Fruit fly (Drosophila melanogaster) whole organism, embryonic: ENCODE measurements around the gene CG4004.

Experiments
- Atf6 ChIP-seq: fragments of 200-800 bp; sonication (Bioruptor generic); IDR thresholded peaks from 2 replicates; pipeline ENCODE4 v1.3.6; 2022; ENCODE audit warnings: missing biosample characterization, missing genetic modification characterization
- Blimp-1 ChIP-seq: fragments of 200-800 bp; sonication (Bioruptor generic); optimal IDR thresholded peaks from 3 replicates; lab custom pipeline; 2018; ENCODE audit warnings: missing biosample characterization, missing genetic modification characterization, mild to moderate bottlenecking, moderate library complexity, missing genetic modification reagents
- CG1024 ChIP-seq: fragments of 200-800 bp; sonication (Bioruptor generic); IDR thresholded peaks from 2 replicates; pipeline ENCODE4 v1.3.6; 2022; ENCODE audit warnings: missing biosample characterization, missing genetic modification characterization
- CG10267 ChIP-seq: fragments of 200-800 bp; sonication (Bioruptor generic); optimal IDR thresholded peaks from 2 replicates; lab custom pipeline; 2018; ENCODE audit warnings: missing biosample characterization, mild to moderate bottlenecking, missing genetic modification characterization, moderate library complexity
- CG10565 ChIP-seq: fragments of 200-800 bp; sonication (Bioruptor generic); optimal IDR thresholded peaks from 3 replicates; lab custom pipeline; 2016; ENCODE audit warnings: missing biosample characterization, mild to moderate bottlenecking, missing genetic modification characterization
- CG10959 ChIP-seq: fragments of 200-800 bp; sonication (Bioruptor generic); IDR thresholded peaks from 2 replicates; pipeline ENCODE4 v1.3.6; 2022; ENCODE audit warnings: missing biosample characterization, missing genetic modification characterization
- CG11085 ChIP-seq: fragments of 200-800 bp; sonication (Bioruptor generic); IDR thresholded peaks from 2 replicates; pipeline ENCODE4 v1.3.6; 2022; ENCODE audit warnings: missing biosample characterization, missing genetic modification characterization
- CG12659 ChIP-seq: fragments of 200-800 bp; sonication (Bioruptor generic); optimal IDR thresholded peaks from 3 replicates; lab custom pipeline; 2017; ENCODE audit warnings: mild to moderate bottlenecking, missing biosample characterization, missing genetic modification reagents, missing genetic modification characterization
- CG14014 ChIP-seq: fragments of 200-800 bp; sonication (Bioruptor generic); IDR thresholded peaks from 2 replicates; pipeline ENCODE4 v1.3.6; 2022; ENCODE audit warnings: missing biosample characterization, missing genetic modification characterization
- CG14710 ChIP-seq: fragments of 200-800 bp; sonication (Bioruptor generic); optimal IDR thresholded peaks from 3 replicates; lab custom pipeline; 2019; ENCODE audit warnings: missing biosample characterization, mild to moderate bottlenecking, missing genetic modification characterization, moderate library complexity
- CG15269 ChIP-seq: fragments of 200-800 bp; sonication (Bioruptor generic); optimal IDR thresholded peaks from 2 replicates; lab custom pipeline; 2018; ENCODE audit warnings: missing biosample characterization, mild to moderate bottlenecking, missing genetic modification characterization, moderate library complexity
- CG17361 ChIP-seq: fragments of 200-800 bp; sonication (Bioruptor generic); IDR thresholded peaks from 3 replicates; pipeline ENCODE4 v1.3.6; 2022; ENCODE audit warnings: missing biosample characterization, missing genetic modification characterization
- CG18262 ChIP-seq: fragments of 200-800 bp; optimal IDR thresholded peaks from 3 replicates; lab custom pipeline; 2019; ENCODE audit warnings: missing biosample characterization, mild to moderate bottlenecking, missing genetic modification characterization, moderate library complexity
- CG30431 ChIP-seq: fragments of 200-800 bp; sonication (Bioruptor generic); optimal IDR thresholded peaks from 2 replicates; lab custom pipeline; 2017; ENCODE audit warnings: missing biosample characterization, missing genetic modification characterization
- CG32532 ChIP-seq: fragments of 200-800 bp; sonication (Bioruptor generic); IDR thresholded peaks from 2 replicates; pipeline ENCODE4 v1.3.6; 2022; ENCODE audit warnings: missing biosample characterization, missing genetic modification characterization
- CG3281 ChIP-seq: fragments of 200-800 bp; sonication (Bioruptor generic); optimal IDR thresholded peaks from 3 replicates; lab custom pipeline; 2017; ENCODE audit warnings: missing biosample characterization, mild to moderate bottlenecking, missing genetic modification characterization
- CG43689 ChIP-seq: fragments of 200-800 bp; sonication (Bioruptor generic); IDR thresholded peaks from 2 replicates; pipeline ENCODE4 v1.3.6; 2022; ENCODE audit warnings: missing biosample characterization, missing genetic modification characterization
- CG4617 ChIP-seq: fragments of 200-800 bp; sonication (Bioruptor generic); optimal IDR thresholded peaks from 3 replicates; lab custom pipeline; 2016; ENCODE audit warnings: missing biosample characterization, missing genetic modification characterization, borderline replicate concordance
- CG6272 ChIP-seq: fragments of 200-800 bp; sonication (Bioruptor generic); IDR thresholded peaks from 2 replicates; pipeline ENCODE4 v1.3.6; 2022; ENCODE audit warnings: missing biosample characterization, missing genetic modification characterization
- CG8359 ChIP-seq: fragments of 200-800 bp; sonication (Bioruptor generic); optimal IDR thresholded peaks from 2 replicates; lab custom pipeline; 2017; ENCODE audit warnings: missing biosample characterization, mild to moderate bottlenecking, missing genetic modification characterization, borderline replicate concordance
- CG9727 ChIP-seq: fragments of 200-800 bp; sonication (Bioruptor generic); optimal IDR thresholded peaks from 3 replicates; lab custom pipeline; 2017; ENCODE audit warnings: missing biosample characterization, mild to moderate bottlenecking, missing genetic modification characterization
- CG9932 ChIP-seq: fragments of 200-800 bp; sonication (Bioruptor generic); IDR thresholded peaks from 2 replicates; pipeline ENCODE4 v1.3.6; 2022; ENCODE audit warnings: missing biosample characterization, missing genetic modification characterization
- Doc3 ChIP-seq: fragments of 200-800 bp; sonication (Bioruptor generic); IDR thresholded peaks from 3 replicates; pipeline ENCODE4 v1.3.6; 2022; ENCODE audit warnings: missing biosample characterization, missing genetic modification characterization; ENCODE audit not compliant: partially characterized antibody
- E2f1 ChIP-seq: fragments of 200-800 bp; sonication (Bioruptor generic); IDR thresholded peaks from 2 replicates; pipeline ENCODE4 v1.3.6; 2022; ENCODE audit warnings: missing biosample characterization, missing genetic modification characterization
- Nf-YB ChIP-seq: fragments of 200-800 bp; sonication (Bioruptor generic); optimal IDR thresholded peaks from 3 replicates; lab custom pipeline; 2019; ENCODE audit warnings: missing biosample characterization, mild to moderate bottlenecking, missing genetic modification characterization, moderate library complexity
- Rfx ChIP-seq: fragments of 200-800 bp; sonication (Bioruptor generic); IDR thresholded peaks from 2 replicates; pipeline ENCODE4 v1.3.6; 2022; ENCODE audit warnings: missing biosample characterization, missing genetic modification characterization
- Sox102F ChIP-seq: fragments of 200-800 bp; sonication (Bioruptor generic); optimal IDR thresholded peaks from 2 replicates; lab custom pipeline; 2018; ENCODE audit warnings: missing biosample characterization, mild to moderate bottlenecking, missing genetic modification characterization, moderate library complexity
- Trl ChIP-seq, 3 experiments: fragments of >200 bp in 2 of 3; fragments of 200-800 bp in 1 of 3; sonication (Bioruptor generic) in 1 of 3; optimal IDR thresholded peaks; 2 replicates in 1 of 3; 3 replicates in 2 of 3; lab custom pipeline; 2016 to 2017; ENCODE audit warnings: missing biosample characterization in 1 of 3, missing genetic modification characterization in 1 of 3
- Xbp1 ChIP-seq: fragments of 200-800 bp; sonication (Bioruptor generic); optimal IDR thresholded peaks from 3 replicates; lab custom pipeline; 2016; ENCODE audit warnings: missing biosample characterization, mild to moderate bottlenecking, missing genetic modification characterization
- ase ChIP-seq: fragments of 200-800 bp; sonication (Bioruptor generic); IDR thresholded peaks from 3 replicates; pipeline ENCODE4 v1.3.6; 2022; ENCODE audit warnings: missing biosample characterization, missing genetic modification characterization
- cg ChIP-seq: fragments of 200-800 bp; sonication (Bioruptor generic); optimal IDR thresholded peaks from 3 replicates; lab custom pipeline; 2019; ENCODE audit warnings: missing biosample characterization, mild to moderate bottlenecking, missing genetic modification characterization, moderate library complexity
- chinmo ChIP-seq: fragments of 200-800 bp; sonication (Bioruptor generic); IDR thresholded peaks from 4 replicates; pipeline ENCODE4 v1.3.6; 2022; ENCODE audit warnings: missing biosample characterization, missing genetic modification characterization; ENCODE audit not compliant: partially characterized antibody
- dimm ChIP-seq: fragments of 200-800 bp; sonication (Bioruptor generic); IDR thresholded peaks from 2 replicates; pipeline ENCODE4 v1.3.6; 2022; ENCODE audit warnings: missing biosample characterization, missing genetic modification characterization
- emc ChIP-seq: fragments of 200-800 bp; sonication (Bioruptor generic); optimal IDR thresholded peaks from 2 replicates; lab custom pipeline; 2016; ENCODE audit warnings: missing biosample characterization, missing genetic modification characterization
- ftz-f1 ChIP-seq: fragments of 200-800 bp; sonication (Bioruptor generic); optimal IDR thresholded peaks from 2 replicates; lab custom pipeline; 2016; ENCODE audit warnings: missing biosample characterization, missing genetic modification characterization
- gfzf ChIP-seq: fragments of 200-800 bp; sonication (Bioruptor generic); optimal IDR thresholded peaks from 2 replicates; lab custom pipeline; 2016; ENCODE audit warnings: missing biosample characterization, mild to moderate bottlenecking, missing genetic modification characterization, moderate library complexity
- ind ChIP-seq: fragments of 200-800 bp; sonication (Bioruptor generic); optimal IDR thresholded peaks from 3 replicates; lab custom pipeline; 2016; ENCODE audit warnings: missing biosample characterization, missing genetic modification characterization
- jumu ChIP-seq: fragments of 200-800 bp; sonication (Bioruptor generic); optimal IDR thresholded peaks from 3 replicates; lab custom pipeline; 2016; ENCODE audit warnings: missing biosample characterization, missing genetic modification characterization
- knrl ChIP-seq: fragments of 200-800 bp; sonication (Bioruptor generic); IDR thresholded peaks from 3 replicates; pipeline ENCODE4 v1.3.6; 2022; ENCODE audit warnings: missing biosample characterization, missing genetic modification characterization; ENCODE audit not compliant: partially characterized antibody
- lmd ChIP-seq: fragments of 200-800 bp; sonication (Bioruptor generic); IDR thresholded peaks from 2 replicates; pipeline ENCODE4 v1.3.6; 2022; ENCODE audit warnings: missing biosample characterization, missing genetic modification characterization
- mirr ChIP-seq: fragments of 200-800 bp; sonication (Bioruptor generic); optimal IDR thresholded peaks from 3 replicates; lab custom pipeline; 2018; ENCODE audit warnings: missing biosample characterization, mild to moderate bottlenecking, missing genetic modification characterization
- mld ChIP-seq: fragments of 200-800 bp; sonication (Bioruptor generic); IDR thresholded peaks from 3 replicates; pipeline ENCODE4 v1.3.6; 2022; ENCODE audit warnings: missing biosample characterization, missing genetic modification characterization; ENCODE audit not compliant: partially characterized antibody
- pita ChIP-seq: fragments of 200-800 bp; sonication (Bioruptor generic); optimal IDR thresholded peaks from 2 replicates; lab custom pipeline; 2017; ENCODE audit warnings: missing biosample characterization, mild to moderate bottlenecking, missing genetic modification characterization
- ranshi ChIP-seq: fragments of 200-800 bp; sonication (Bioruptor generic); IDR thresholded peaks from 2 replicates; pipeline ENCODE4 v1.3.6; 2022; ENCODE audit warnings: missing biosample characterization, missing genetic modification characterization
- sug ChIP-seq: fragments of 200-800 bp; optimal IDR thresholded peaks from 2 replicates; lab custom pipeline; 2019; ENCODE audit warnings: missing biosample characterization, mild to moderate bottlenecking, missing genetic modification characterization, moderate library complexity
- vnd ChIP-seq: fragments of 200-800 bp; sonication (Bioruptor generic); IDR thresholded peaks from 3 replicates; pipeline ENCODE4 v1.3.6; 2022; ENCODE audit warnings: missing biosample characterization, missing genetic modification characterization; ENCODE audit not compliant: partially characterized antibody
- vvl ChIP-seq: fragments of 200-800 bp; sonication (Bioruptor generic); IDR thresholded peaks from 2 replicates; pipeline ENCODE4 v1.3.6; 2022; ENCODE audit warnings: missing biosample characterization, missing genetic modification characterization
- yki ChIP-seq: fragments of >200 bp; optimal IDR thresholded peaks from 3 replicates; lab custom pipeline; 2018
- zen2 ChIP-seq: fragments of 200-800 bp; sonication (Bioruptor generic); IDR thresholded peaks from 3 replicates; pipeline ENCODE4 v1.3.6; 2022; ENCODE audit warnings: missing biosample characterization, missing genetic modification characterization; ENCODE audit not compliant: partially characterized antibody
- zf30C ChIP-seq: fragments of 200-800 bp; sonication (Bioruptor generic); optimal IDR thresholded peaks from 3 replicates; lab custom pipeline; 2018; ENCODE audit warnings: missing biosample characterization, mild to moderate bottlenecking, missing genetic modification characterization

CG4004 gene

dm6 chrX:12752196-12752595 is 8.2 kb downstream of the CG4004 start (continued):
- TF ChIP-seq Nf-YB (GFP tag; lab: Kevin White, UChicago) (peak; percentile 89), lmd (GFP tag; lab: Robert Waterston, UW) (peak; percentile 99), CG3281 (GFP tag; lab: Kevin White, UChicago) (peak; percentile 99), pita (GFP tag; lab: Kevin White, UChicago) (no peak), Trl (optimal IDR thresholded peaks at IDR 0.05; lab: Kevin White, UChicago) (peak in 1 of 2 experiments; percentile 29), Trl (GFP tag; optimal IDR thresholded peaks at IDR 0.05; lab: Kevin White, UChicago) (peak; percentile 99), CG10959 (GFP tag; lab: Robert Waterston, UW) (peak; percentile 99), CG14710 (tag; lab: Kevin White, UChicago) (peak; percentile 98), CG32532 (GFP tag; lab: Robert Waterston, UW) (peak; percentile 100), emc (peak; percentile 99), CG17361 (GFP tag; lab: Robert Waterston, UW) (peak; percentile 99), CG9727 (GFP tag; lab: Kevin White, UChicago) (peak; percentile 99), CG12659 (GFP tag; lab: Kevin White, UChicago) (peak; percentile 99), zf30C (GFP tag; lab: Kevin White, UChicago) (peak; percentile 99), CG4617 (GFP tag; lab: Kevin White, UChicago) (peak; percentile 99), E2f1 (GFP tag; lab: Robert Waterston, UW) (peak; percentile 99), jumu (peak; percentile 99), gfzf (peak; percentile 44), mld (GFP tag; lab: Robert Waterston, UW) (no peak), CG14014 (GFP tag; lab: Robert Waterston, UW) (peak; percentile 99), CG1024 (GFP tag; lab: Robert Waterston, UW) (peak; percentile 96), dimm (GFP tag; lab: Robert Waterston, UW) (peak; percentile 97), CG15269 (tag; lab: Kevin White, UChicago) (peak; percentile 99), knrl (GFP tag; lab: Robert Waterston, UW) (no peak), mirr (peak; percentile 83), ftz-f1 (GFP tag; lab: Kevin White, UChicago) (peak; percentile 89), vvl (GFP tag; lab: Robert Waterston, UW) (peak; percentile 99), CG11085 (peak; percentile 99), cg (peak; percentile 30), Sox102F (GFP tag; lab: Kevin White, UChicago) (peak; percentile 99), ranshi (peak; percentile 99), zen2 (GFP tag; lab: Robert Waterston, UW) (no peak), Atf6 (peak; percentile 99), CG8359 (GFP tag; lab: Kevin White, UChicago) (peak; percentile 86), sug (tag; lab: Kevin White, UChicago) (peak; percentile 95), Rfx (GFP tag; lab: Robert Waterston, UW) (peak; percentile 99), CG9932 (GFP tag; lab: Robert Waterston, UW) (peak; percentile 100), CG30431 (peak; percentile 99), chinmo (GFP tag; lab: Robert Waterston, UW) (no peak), CG10267 (peak; percentile 97), CG10565 (GFP tag; lab: Kevin White, UChicago) (peak; percentile 97), yki (lab: Kevin White, UChicago) (no peak), ase (GFP tag; lab: Robert Waterston, UW) (peak; percentile 98), CG6272 (GFP tag; lab: Robert Waterston, UW) (peak; percentile 98), Blimp-1 (peak; percentile 98), Doc3 (GFP tag; lab: Robert Waterston, UW) (no peak), ind (GFP tag; lab: Kevin White, UChicago) (peak; percentile 100), CG18262 (tag; lab: Kevin White, UChicago) (peak; percentile 99), Xbp1 (GFP tag; lab: Kevin White, UChicago) (peak; percentile 99), CG43689 (GFP tag; lab: Robert Waterston, UW) (peak; percentile 97), vnd (GFP tag; lab: Robert Waterston, UW) (no peak)
